Worm (Caenorhabditis elegans): Measurements from ENCODE around the gene nca-2.

The nca-2 gene

DNA sequence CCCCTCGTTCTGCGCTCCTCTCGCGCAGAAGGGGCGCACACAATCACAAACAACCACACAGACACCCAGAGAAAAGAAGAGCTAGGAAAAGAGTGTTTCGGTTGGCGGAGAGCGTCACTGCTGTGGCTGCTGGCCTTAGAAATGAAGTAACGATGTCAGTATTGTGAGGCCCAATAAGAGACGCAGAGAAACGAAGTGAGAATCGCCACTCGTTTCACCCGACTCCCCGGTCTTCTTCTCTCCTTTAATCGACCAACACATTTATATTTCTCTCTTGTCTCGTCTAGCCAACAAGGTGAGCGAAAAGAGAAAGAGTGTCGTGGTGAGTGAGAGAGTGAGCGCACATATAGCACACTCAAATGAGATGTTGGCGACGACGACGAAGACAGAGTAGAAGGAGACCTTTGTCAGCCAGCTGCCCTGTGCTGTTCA is 48.6 kb downstream of the nca-2 start (continued):
- TF ChIP-seq snpc-4 (GFP tag; optimal IDR thresholded peaks at IDR 0.05) (no peak), snpc-4 (tag; optimal IDR thresholded peaks at IDR 0.05) (peak; percentile 14 to 63 (median 37)), chd-7 (tag; optimal IDR thresholded peaks at IDR 0.05) (peak; percentile 53), ztf-18 (tag; optimal IDR thresholded peaks at IDR 0.05) (peak; percentile 84), T07F8.4 (tag; optimal IDR thresholded peaks at IDR 0.05) (no peak), attf-6 (GFP tag; IDR thresholded peaks at IDR 0.05) (no peak), madf-8 (GFP tag; conservative IDR thresholded peaks at IDR 0.05) (no peak), B0035.1 (tag; optimal IDR thresholded peaks at IDR 0.05) (peak; percentile 24), nhr-80 (tag; optimal IDR thresholded peaks at IDR 0.05) (peak; percentile 84), akir-1 (GFP tag; optimal IDR thresholded peaks at IDR 0.05) (no peak), gei-17 (GFP tag; optimal IDR thresholded peaks at IDR 0.05) (peak; percentile 58), F37B4.10 (GFP tag; IDR thresholded peaks at IDR 0.05) (0 out of 2 replicates have a peak, but pooled peaks have one; percentile 21), nhr-90 (tag; optimal IDR thresholded peaks at IDR 0.05) (peak; percentile 19), let-526 (GFP tag; IDR thresholded peaks at IDR 0.05) (0 out of 2 replicates have a peak, but pooled peaks have one; percentile 49), fkh-3 (tag; optimal IDR thresholded peaks at IDR 0.05) (no peak), ceh-27 (GFP tag; optimal IDR thresholded peaks at IDR 0.05) (peak; percentile 78), nfya-1 (tag; optimal IDR thresholded peaks at IDR 0.05; ENCODE audit: borderline replicate concordance, insufficient read depth) (no peak), B0336.3 (GFP tag; IDR thresholded peaks at IDR 0.05) (peak; percentile 78), K12H6.12 (tag; optimal IDR thresholded peaks at IDR 0.05) (peak; percentile 92), ceh-100 (GFP tag; IDR thresholded peaks at IDR 0.05) (0 out of 2 replicates have a peak, but pooled peaks have one; percentile 8), rcor-1 (GFP tag; IDR thresholded peaks at IDR 0.05) (peak; percentile 46; the same call in 1 of the 2 replicates), lin-40 (tag; optimal IDR thresholded peaks at IDR 0.05) (peak; percentile 86), hlh-12 (tag; optimal IDR thresholded peaks at IDR 0.05) (no peak), cebp-2 (GFP tag; IDR thresholded peaks at IDR 0.05) (0 out of 2 replicates have a peak, but pooled peaks have one; percentile 13), F22D6.2 (tag; optimal IDR thresholded peaks at IDR 0.05) (no peak), ceh-40 (GFP tag; IDR thresholded peaks at IDR 0.05) (0 out of 2 replicates have a peak, but pooled peaks have one; percentile 48), ZK185.1 (tag; optimal IDR thresholded peaks at IDR 0.05; ENCODE audit: poor library complexity, severe bottlenecking) (peak; percentile 86), ekl-4 (GFP tag; IDR thresholded peaks at IDR 0.05) (peak; percentile 77; the same call in 1 of the 2 replicates), mcd-1 (GFP tag; IDR thresholded peaks at IDR 0.05) (peak; percentile 62)

DNA sequence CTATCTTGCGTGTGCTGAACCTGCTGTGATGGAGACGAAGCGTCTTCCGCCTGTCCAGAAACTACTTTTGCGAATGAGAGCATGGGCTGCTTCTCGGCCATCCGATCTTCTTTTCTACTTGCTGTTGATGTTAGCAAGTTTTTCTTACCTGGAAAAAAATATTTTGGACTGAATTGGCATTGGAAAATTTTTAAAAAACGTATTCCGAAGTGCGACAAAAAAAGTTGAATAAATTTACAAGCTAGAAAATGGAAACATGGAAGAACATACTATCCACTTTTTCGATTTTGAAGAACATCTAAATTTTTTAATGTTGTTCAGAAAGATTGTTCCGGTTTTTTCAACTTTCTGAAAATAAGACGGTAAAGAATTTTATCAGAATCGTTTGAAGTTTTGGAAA is 52.2 kb downstream of the nca-2 start, which contains the start of gene larp-1:
Gene larp-1 (minus strand): TSS at position 101 of the 400 bp plus-strand sequence.
- TF ChIP-seq ceh-79 (tag; optimal IDR thresholded peaks at IDR 0.05) (no peak), madf-3 (GFP tag; IDR thresholded peaks at IDR 0.05) (0 out of 2 replicates have a peak, but pooled peaks have one; percentile 16)

DNA sequence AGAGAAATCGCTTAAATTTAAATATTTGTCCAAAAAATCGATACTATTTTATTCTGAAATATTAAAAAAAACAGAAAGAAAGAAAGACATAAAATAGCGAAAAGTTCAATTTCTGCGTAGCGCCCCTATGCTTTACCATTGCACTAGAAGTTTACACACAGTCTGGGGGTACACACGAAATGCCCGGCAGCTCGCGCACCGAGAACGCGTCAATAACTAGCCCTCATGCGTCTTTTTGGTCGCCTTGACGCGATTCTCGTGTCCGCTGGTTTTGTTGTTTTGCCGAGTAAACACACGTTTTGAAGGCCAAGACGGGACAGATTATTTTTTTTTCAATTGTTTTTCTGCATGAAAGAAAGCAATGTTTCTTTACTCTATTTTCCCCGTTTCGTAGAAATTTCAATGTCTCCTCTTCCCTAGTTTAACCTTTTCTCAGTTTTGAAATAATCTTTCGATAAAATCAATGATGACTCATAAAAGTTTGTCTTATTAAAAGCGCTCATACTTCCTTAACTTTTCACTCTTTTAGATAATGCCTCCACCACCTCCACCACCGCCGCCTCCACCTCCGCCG is 52.8 kb downstream of the nca-2 start, which contains the start of gene wip-1:
Gene wip-1 (plus strand): TSS at position 524 of the 574 bp plus-strand sequence.
- TF ChIP-seq lin-35 (GFP tag; optimal IDR thresholded peaks at IDR 0.05) (peak; percentile 58 to 97 (median 82)), F57A8.1 (GFP tag; optimal IDR thresholded peaks at IDR 0.05) (peak; percentile 80), lsl-1 (GFP tag; optimal IDR thresholded peaks at IDR 0.05) (peak; percentile 93), F55B11.4 (tag; optimal IDR thresholded peaks at IDR 0.05; ENCODE audit: borderline replicate concordance, insufficient read depth) (no peak), ceh-40 (GFP tag; IDR thresholded peaks at IDR 0.05) (no peak), D2030.7 (GFP tag; IDR thresholded peaks at IDR 0.05) (peak; percentile 96), lin-26 (GFP tag; IDR thresholded peaks at IDR 0.05) (peak; percentile 89), tbp1 (GFP tag; optimal IDR thresholded peaks at IDR 0.05) (peak; percentile 79), Y95B8A.8 (GFP tag; IDR thresholded peaks at IDR 0.05) (peak; percentile 98), nhr-80 (tag; optimal IDR thresholded peaks at IDR 0.05) (peak; percentile 99), B0035.1 (tag; optimal IDR thresholded peaks at IDR 0.05) (peak; percentile 89), efl-1 (GFP tag; optimal IDR thresholded peaks at IDR 0.05) (peak; percentile 79), repo-1 (tag; optimal IDR thresholded peaks at IDR 0.05) (peak; percentile 96), lin-40 (tag; optimal IDR thresholded peaks at IDR 0.05) (peak; percentile 98), xnd-1 (tag; optimal IDR thresholded peaks at IDR 0.05) (peak; percentile 86), hlh-12 (tag; optimal IDR thresholded peaks at IDR 0.05) (no peak), B0261.1 (tag; optimal IDR thresholded peaks at IDR 0.05) (peak; percentile 34), ztf-28 (GFP tag; IDR thresholded peaks at IDR 0.05) (peak; percentile 92), rpc-1 (optimal IDR thresholded peaks at IDR 0.05) (peak; percentile 3), rpc-1 (tag; optimal IDR thresholded peaks at IDR 0.05) (peak; percentile 6)
